Fruit fly (Drosophila melanogaster) whole organism, embryonic: ENCODE data around the gene Ucp4A.
A peak's percentile ranks its signal among the peaks of the same experiment; 100 is the strongest.

Source experiments
- Adf1 ChIP-seq: fragments of 200-800 bp; sonication (Bioruptor generic); IDR thresholded peaks from 2 replicates; pipeline ENCODE4 v1.3.6; 2022; ENCODE audit warnings: missing biosample characterization, missing genetic modification characterization
- Awh ChIP-seq: fragments of 200-800 bp; sonication (Bioruptor generic); IDR thresholded peaks from 2 replicates; pipeline ENCODE4, ENCODE4 v1.3.6; 2022; ENCODE audit warnings: missing biosample characterization, missing genetic modification characterization
- B-H1 ChIP-seq: fragments of 200-800 bp; sonication (Bioruptor generic); IDR thresholded peaks from 3 replicates; pipeline ENCODE4 v1.3.6; 2022; ENCODE audit warnings: missing biosample characterization, missing genetic modification characterization
- Blimp-1 ChIP-seq: fragments of 200-800 bp; sonication (Bioruptor generic); optimal IDR thresholded peaks from 3 replicates; lab custom pipeline; 2018; ENCODE audit warnings: missing biosample characterization, missing genetic modification characterization, mild to moderate bottlenecking, moderate library complexity, missing genetic modification reagents
- BtbVII ChIP-seq: fragments of 200-800 bp; sonication (Bioruptor generic); optimal IDR thresholded peaks from 3 replicates; lab custom pipeline; 2017; ENCODE audit warnings: missing biosample characterization, mild to moderate bottlenecking, missing genetic modification characterization
- CG11398 ChIP-seq: fragments of 200-800 bp; sonication (Bioruptor generic); optimal IDR thresholded peaks from 2 replicates; lab custom pipeline; 2016; ENCODE audit warnings: missing biosample characterization, missing genetic modification characterization
- CG12071 ChIP-seq: fragments of 200-800 bp; sonication (Bioruptor generic); optimal IDR thresholded peaks from 3 replicates; lab custom pipeline; 2018; ENCODE audit warnings: missing biosample characterization, mild to moderate bottlenecking, missing genetic modification characterization
- CG12659 ChIP-seq: fragments of 200-800 bp; sonication (Bioruptor generic); optimal IDR thresholded peaks from 3 replicates; lab custom pipeline; 2017; ENCODE audit warnings: mild to moderate bottlenecking, missing biosample characterization, missing genetic modification reagents, missing genetic modification characterization
- CG18476 ChIP-seq: fragments of 200-800 bp; sonication (Bioruptor generic); optimal IDR thresholded peaks from 2 replicates; lab custom pipeline; 2016; ENCODE audit warnings: missing biosample characterization, mild to moderate bottlenecking, missing genetic modification characterization
- CG18599 ChIP-seq: fragments of 200-800 bp; sonication (Bioruptor generic); optimal IDR thresholded peaks from 3 replicates; lab custom pipeline; 2017; ENCODE audit warnings: missing biosample characterization, missing genetic modification characterization, mild to moderate bottlenecking, moderate library complexity, missing genetic modification reagents
- CG2120 ChIP-seq: fragments of 200-800 bp; sonication (Bioruptor generic); optimal IDR thresholded peaks from 3 replicates; lab custom pipeline; 2016; ENCODE audit warnings: missing biosample characterization, missing genetic modification characterization
- CG2199 ChIP-seq: fragments of 200-800 bp; sonication (Bioruptor generic); IDR thresholded peaks from 3 replicates; pipeline ENCODE4 v1.3.6; 2022; ENCODE audit warnings: missing biosample characterization, missing genetic modification characterization
- CG2202 ChIP-seq: fragments of 200-800 bp; sonication (Bioruptor generic); optimal IDR thresholded peaks from 2 replicates; lab custom pipeline; 2018; ENCODE audit warnings: missing biosample characterization, mild to moderate bottlenecking, missing genetic modification characterization
- CG32532 ChIP-seq: fragments of 200-800 bp; sonication (Bioruptor generic); IDR thresholded peaks from 2 replicates; pipeline ENCODE4 v1.3.6; 2022; ENCODE audit warnings: missing biosample characterization, missing genetic modification characterization
- CG32767 ChIP-seq: fragments of 200-800 bp; sonication (Bioruptor generic); IDR thresholded peaks from 2 replicates; pipeline ENCODE4 v1.3.6; 2022; ENCODE audit warnings: missing biosample characterization, missing genetic modification characterization
- CG32772 ChIP-seq: fragments of 200-800 bp; sonication (Bioruptor generic); IDR thresholded peaks from 2 replicates; pipeline ENCODE4 v1.3.6; 2022; ENCODE audit warnings: missing biosample characterization, missing genetic modification characterization
- CG7987 ChIP-seq: fragments of 200-800 bp; sonication (Bioruptor generic); optimal IDR thresholded peaks from 2 replicates; lab custom pipeline; 2018; ENCODE audit warnings: missing biosample characterization, mild to moderate bottlenecking, missing genetic modification characterization, moderate library complexity
- CG8478 ChIP-seq: fragments of >200 bp; optimal IDR thresholded peaks from 2 replicates; lab custom pipeline; 2018
- CHES-1-like ChIP-seq: fragments of 200-800 bp; sonication (Bioruptor generic); optimal IDR thresholded peaks from 2 replicates; lab custom pipeline; 2016; ENCODE audit warnings: missing biosample characterization, missing genetic modification characterization
- Chrac-16 ChIP-seq: fragments of 200-800 bp; sonication (Bioruptor generic); optimal IDR thresholded peaks from 3 replicates; lab custom pipeline; 2016; ENCODE audit warnings: missing biosample characterization, missing genetic modification characterization
- CrebB ChIP-seq: fragments of 200-800 bp; sonication (Bioruptor generic); optimal IDR thresholded peaks from 3 replicates; lab custom pipeline; 2018; ENCODE audit warnings: missing biosample characterization, mild to moderate bottlenecking, missing genetic modification characterization
- D19B ChIP-seq: fragments of 200-800 bp; sonication (Bioruptor generic); optimal IDR thresholded peaks from 2 replicates; lab custom pipeline; 2017; ENCODE audit warnings: missing biosample characterization, mild to moderate bottlenecking, missing genetic modification characterization
- Dref ChIP-seq: fragments of 200-800 bp; sonication (Bioruptor generic); IDR thresholded peaks from 2 replicates; pipeline ENCODE4 v1.3.6; 2022; ENCODE audit warnings: missing biosample characterization, missing genetic modification characterization
- HLH54F ChIP-seq: fragments of 200-800 bp; sonication (Bioruptor generic); optimal IDR thresholded peaks from 3 replicates; lab custom pipeline; 2016; ENCODE audit warnings: missing biosample characterization, missing genetic modification characterization
- Hr3 ChIP-seq: fragments of 200-800 bp; sonication (Bioruptor generic); optimal IDR thresholded peaks from 3 replicates; lab custom pipeline; 2016; ENCODE audit warnings: missing biosample characterization, missing genetic modification characterization
- Hr78 ChIP-seq, 2 experiments: fragments of 200-800 bp in 1 of 2; fragments of >200 bp in 1 of 2; sonication (Bioruptor generic) in 1 of 2; optimal IDR thresholded peaks; 2 replicates each; lab custom pipeline; 2017 to 2019; ENCODE audit warnings: missing biosample characterization in 2 of 2, missing genetic modification characterization in 2 of 2, mild to moderate bottlenecking in 1 of 2, moderate library complexity in 1 of 2
- Jarid2 ChIP-seq: fragments of 200-800 bp; sonication (Bioruptor generic); optimal IDR thresholded peaks from 3 replicates; lab custom pipeline; 2017; ENCODE audit warnings: mild to moderate bottlenecking, missing biosample characterization, missing genetic modification reagents, missing genetic modification characterization
- Trl ChIP-seq, 3 experiments: fragments of >200 bp in 2 of 3; fragments of 200-800 bp in 1 of 3; sonication (Bioruptor generic) in 1 of 3; optimal IDR thresholded peaks; 2 replicates in 1 of 3; 3 replicates in 2 of 3; lab custom pipeline; 2016 to 2017; ENCODE audit warnings: missing biosample characterization in 1 of 3, missing genetic modification characterization in 1 of 3
- YL-1 ChIP-seq: fragments of 200-800 bp; sonication (Bioruptor generic); optimal IDR thresholded peaks from 3 replicates; lab custom pipeline; 2017; ENCODE audit warnings: missing biosample characterization, mild to moderate bottlenecking, missing genetic modification characterization
- ato ChIP-seq: fragments of 200-800 bp; sonication (Bioruptor generic); IDR thresholded peaks from 2 replicates; pipeline ENCODE4 v1.3.6; 2022; ENCODE audit warnings: missing biosample characterization, missing genetic modification characterization; ENCODE audit not compliant: partially characterized antibody
- bbx ChIP-seq: fragments of 200-800 bp; sonication (Bioruptor generic); IDR thresholded peaks from 2 replicates; pipeline ENCODE4 v1.3.6; 2022; ENCODE audit warnings: missing biosample characterization, missing genetic modification characterization; ENCODE audit not compliant: partially characterized antibody
- chinmo ChIP-seq: fragments of 200-800 bp; sonication (Bioruptor generic); IDR thresholded peaks from 4 replicates; pipeline ENCODE4 v1.3.6; 2022; ENCODE audit warnings: missing biosample characterization, missing genetic modification characterization; ENCODE audit not compliant: partially characterized antibody
- crp ChIP-seq, 2 experiments: fragments of 200-800 bp; sonication (Bioruptor generic); optimal IDR thresholded peaks; 2 replicates in 1 of 2; 3 replicates in 1 of 2; lab custom pipeline; 2017; ENCODE audit warnings: missing biosample characterization in 2 of 2, missing genetic modification characterization in 2 of 2, mild to moderate bottlenecking in 1 of 2, moderate library complexity in 1 of 2
- cwo ChIP-seq: fragments of 200-800 bp; sonication (Bioruptor generic); optimal IDR thresholded peaks from 3 replicates; lab custom pipeline; 2017; ENCODE audit warnings: missing biosample characterization, missing genetic modification characterization, mild to moderate bottlenecking, moderate library complexity, missing genetic modification reagents
- fru ChIP-seq: fragments of >200 bp; optimal IDR thresholded peaks from 2 replicates; lab custom pipeline; 2017
- hb ChIP-seq: fragments of 200-800 bp; sonication (Bioruptor generic); IDR thresholded peaks from 3 replicates; pipeline ENCODE4 v1.3.6; 2022; ENCODE audit warnings: missing biosample characterization, missing genetic modification characterization; ENCODE audit not compliant: partially characterized antibody
- ind ChIP-seq: fragments of 200-800 bp; sonication (Bioruptor generic); optimal IDR thresholded peaks from 3 replicates; lab custom pipeline; 2016; ENCODE audit warnings: missing biosample characterization, missing genetic modification characterization
- kah ChIP-seq: fragments of 200-800 bp; sonication (Bioruptor generic); optimal IDR thresholded peaks from 2 replicates; lab custom pipeline; 2018; ENCODE audit warnings: missing biosample characterization, mild to moderate bottlenecking, missing genetic modification characterization
- kni ChIP-seq: fragments of 200-800 bp; sonication (Bioruptor generic); optimal IDR thresholded peaks from 3 replicates; lab custom pipeline; 2017; ENCODE audit warnings: mild to moderate bottlenecking, missing biosample characterization, missing genetic modification reagents, missing genetic modification characterization
- maf-S ChIP-seq: fragments of 200-800 bp; sonication (Bioruptor generic); optimal IDR thresholded peaks from 2 replicates; lab custom pipeline; 2016; ENCODE audit warnings: missing biosample characterization, missing genetic modification characterization
- mld ChIP-seq: fragments of 200-800 bp; sonication (Bioruptor generic); IDR thresholded peaks from 3 replicates; pipeline ENCODE4 v1.3.6; 2022; ENCODE audit warnings: missing biosample characterization, missing genetic modification characterization; ENCODE audit not compliant: partially characterized antibody
- nerfin-2 ChIP-seq: fragments of 200-800 bp; sonication (Bioruptor generic); IDR thresholded peaks from 2 replicates; pipeline ENCODE4 v1.3.6; 2022; ENCODE audit warnings: missing biosample characterization, missing genetic modification characterization; ENCODE audit not compliant: partially characterized antibody
- nmo ChIP-seq: fragments of 200-800 bp; sonication (Bioruptor generic); optimal IDR thresholded peaks from 2 replicates; lab custom pipeline; 2018; ENCODE audit warnings: missing biosample characterization, mild to moderate bottlenecking, missing genetic modification characterization, moderate library complexity
- sc ChIP-seq, 3 experiments: fragments of >200 bp in 2 of 3; fragments of 200-800 bp in 1 of 3; sonication (Bioruptor generic) in 1 of 3; optimal IDR thresholded peaks; 2 replicates in 2 of 3; 3 replicates in 1 of 3; lab custom pipeline; 2017; ENCODE audit warnings: mild to moderate bottlenecking in 1 of 3, missing biosample characterization in 1 of 3, missing genetic modification characterization in 1 of 3, missing genetic modification reagents in 1 of 3
- sd ChIP-seq: fragments of 200-800 bp; sonication (Bioruptor generic); optimal IDR thresholded peaks from 3 replicates; lab custom pipeline; 2018; ENCODE audit warnings: missing biosample characterization, mild to moderate bottlenecking, missing genetic modification characterization, moderate library complexity
- sna ChIP-seq: fragments of 200-800 bp; sonication (Bioruptor generic); IDR thresholded peaks from 2 replicates; pipeline ENCODE4 v1.3.6; 2022; ENCODE audit warnings: missing biosample characterization, missing genetic modification characterization; ENCODE audit not compliant: partially characterized antibody
- unc-4 ChIP-seq: fragments of 200-800 bp; sonication (Bioruptor generic); IDR thresholded peaks from 2 replicates; pipeline ENCODE4 v1.3.6; 2022; ENCODE audit warnings: missing biosample characterization, missing genetic modification characterization; ENCODE audit not compliant: partially characterized antibody
- yki ChIP-seq: fragments of >200 bp; optimal IDR thresholded peaks from 3 replicates; lab custom pipeline; 2018
- zfh1 ChIP-seq: fragments of 200-800 bp; sonication (Bioruptor generic); IDR thresholded peaks from 3 replicates; pipeline ENCODE4 v1.3.6; 2022; ENCODE audit warnings: missing biosample characterization, missing genetic modification characterization

Gene Ucp4A

DNA sequence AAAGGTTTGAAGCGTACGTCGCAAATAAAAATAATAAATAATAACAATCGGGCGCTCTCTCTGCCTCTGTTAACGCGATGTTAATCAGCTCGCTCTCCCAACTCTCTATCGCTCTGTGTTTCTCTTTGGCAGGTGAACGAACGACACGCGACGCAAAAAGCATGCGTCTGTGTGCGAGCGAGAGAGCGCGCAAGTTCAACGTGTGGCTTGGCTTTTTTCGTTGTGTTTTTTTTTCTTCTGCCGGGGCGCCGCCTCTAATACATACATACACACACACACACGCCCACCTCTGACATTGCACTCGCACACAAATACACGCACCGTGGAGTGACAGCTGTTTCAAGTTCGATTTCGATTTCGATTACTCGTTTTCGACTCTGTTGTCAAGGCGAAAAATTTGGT, 33.9 kb downstream of the Ucp4A start (continued):
- TF ChIP-seq chinmo (GFP tag; lab: Robert Waterston, UW) (peak; percentile 96), Trl (optimal IDR thresholded peaks at IDR 0.05; lab: Kevin White, UChicago) (peak; percentile 86 to 91), Trl (GFP tag; optimal IDR thresholded peaks at IDR 0.05; lab: Kevin White, UChicago) (no peak), CG2202 (tag; lab: Kevin White, UChicago) (no peak), CHES-1-like (GFP tag; lab: Kevin White, UChicago) (peak; percentile 42), CrebB (tag; lab: Kevin White, UChicago) (no peak), cwo (GFP tag; lab: Kevin White, UChicago) (peak; percentile 86), mld (no peak), CG32532 (GFP tag; lab: Robert Waterston, UW) (peak; percentile 41; the same call in 1 of the 2 replicates), CG8478 (lab: Kevin White, UChicago) (peak; percentile 46), CG2199 (GFP tag; lab: Robert Waterston, UW) (no peak), D19B (GFP tag; lab: Kevin White, UChicago) (no peak), unc-4 (GFP tag; lab: Robert Waterston, UW) (peak; percentile 36; the same call in 1 of the 2 replicates), Blimp-1 (peak; percentile 8), ind (GFP tag; lab: Kevin White, UChicago) (no peak), Hr78 (GFP tag; optimal IDR thresholded peaks at IDR 0.05; lab: Kevin White, UChicago) (peak in 1 of 2 experiments; percentile 85), CG12659 (GFP tag; lab: Kevin White, UChicago) (no peak), maf-S (GFP tag; lab: Kevin White, UChicago) (no peak), CG11398 (GFP tag; lab: Kevin White, UChicago) (no peak), CG32767 (GFP tag; lab: Robert Waterston, UW) (peak; percentile 45; the same call in 1 of the 2 replicates), Dref (GFP tag; lab: Robert Waterston, UW) (peak; percentile 42), yki (peak; percentile 67), sna (GFP tag; lab: Robert Waterston, UW) (0 out of 2 replicates have a peak, but pooled peaks have one; percentile 33), zfh1 (GFP tag; lab: Robert Waterston, UW) (no peak), nerfin-2 (GFP tag; lab: Robert Waterston, UW) (no peak), kah (GFP tag; lab: Kevin White, UChicago) (no peak), CG12071 (GFP tag; lab: Kevin White, UChicago) (no peak), fru (lab: Kevin White, UChicago) (no peak), CG7987 (GFP tag; lab: Kevin White, UChicago) (no peak), hb (GFP tag; lab: Robert Waterston, UW) (no peak), nmo (no peak), Adf1 (GFP tag; lab: Robert Waterston, UW) (peak; percentile 69), ato (GFP tag; lab: Robert Waterston, UW) (no peak), crp (GFP tag; optimal IDR thresholded peaks at IDR 0.05; lab: Kevin White, UChicago) (peak in 1 of 2 experiments; percentile 66), kni (GFP tag; lab: Kevin White, UChicago) (peak; percentile 2), HLH54F (GFP tag; lab: Kevin White, UChicago) (no peak), YL-1 (GFP tag; lab: Kevin White, UChicago) (peak; percentile 2), Jarid2 (GFP tag; lab: Kevin White, UChicago) (no peak), CG32772 (GFP tag; lab: Robert Waterston, UW) (peak; percentile 81), CG2120 (GFP tag; lab: Kevin White, UChicago) (no peak), CG18599 (GFP tag; lab: Kevin White, UChicago) (no peak), BtbVII (GFP tag; lab: Kevin White, UChicago) (no peak), CG18476 (GFP tag; lab: Kevin White, UChicago) (no peak), sd (tag; lab: Kevin White, UChicago) (peak; percentile 48), bbx (peak; percentile 32; the same call in 1 of the 2 replicates), Hr3 (GFP tag; lab: Kevin White, UChicago) (no peak), Chrac-16 (no peak), sc (optimal IDR thresholded peaks at IDR 0.05; lab: Kevin White, UChicago) (no peak), sc (GFP tag; optimal IDR thresholded peaks at IDR 0.05; lab: Kevin White, UChicago) (no peak), Awh (GFP tag; lab: Robert Waterston, UW) (no peak), B-H1 (GFP tag; lab: Robert Waterston, UW) (no peak)
